Fruit fly (Drosophila melanogaster): Measurements from ENCODE around the gene CG8620.
A peak's percentile ranks its signal among the peaks of the same experiment; 100 is the strongest.

Gene CG8620

DNA sequence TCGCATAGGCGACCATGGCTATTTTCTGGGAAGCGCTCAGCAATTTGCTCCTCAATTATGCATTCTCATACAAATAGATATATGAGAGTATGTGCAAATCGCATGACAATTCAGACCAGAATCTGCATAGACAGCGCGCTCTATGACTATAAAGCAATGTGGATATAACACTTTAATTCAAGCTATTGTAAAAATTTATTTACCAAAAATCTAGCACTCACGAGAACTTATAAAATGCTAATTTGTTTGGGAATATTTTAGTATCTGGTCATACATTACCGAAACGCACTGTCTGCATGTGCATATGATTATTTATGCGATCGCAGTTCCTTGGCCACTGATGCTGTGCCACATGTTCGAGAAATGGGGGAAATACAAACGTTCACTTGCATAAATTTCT, 7.0 kb upstream of the CG8620 start:
- TF ChIP-seq CG11695 (GFP tag; IDR thresholded peaks at IDR 0.05) (0 out of 3 replicates have a peak, but pooled peaks have one; percentile 28), fd96Cb (tag; optimal IDR thresholded peaks at IDR 0.05) (peak; percentile 3), CG14667 (GFP tag; IDR thresholded peaks at IDR 0.05) (no peak), CG10979 (tag; optimal IDR thresholded peaks at IDR 0.05) (peak; percentile 12), bsh (GFP tag; optimal IDR thresholded peaks at IDR 0.05) (peak; percentile 35 to 41), nom (GFP tag; optimal IDR thresholded peaks at IDR 0.05) (peak; percentile 64), CG2712 (tag; optimal IDR thresholded peaks at IDR 0.05) (peak; percentile 18), prd (optimal IDR thresholded peaks at IDR 0.05) (no peak), prd (GFP tag; IDR thresholded peaks at IDR 0.05) (peak; percentile 36; the same call in 1 of the 3 replicates), CG42726 (GFP tag; IDR thresholded peaks at IDR 0.05; ENCODE audit: partially characterized antibody) (no peak), ro (GFP tag; IDR thresholded peaks at IDR 0.05) (no peak), CG17328 (GFP tag; IDR thresholded peaks at IDR 0.05) (peak; percentile 18; the same call in 1 of the 2 replicates), CG4404 (GFP tag; IDR thresholded peaks at IDR 0.05) (no peak), CG6689 (GFP tag; IDR thresholded peaks at IDR 0.05) (0 out of 2 replicates have a peak, but pooled peaks have one; percentile 40), ranshi (GFP tag; IDR thresholded peaks at IDR 0.05) (peak; percentile 21; the same call in 1 of the 2 replicates), vnd (GFP tag; IDR thresholded peaks at IDR 0.05; ENCODE audit: partially characterized antibody) (no peak), CG11504 (tag; optimal IDR thresholded peaks at IDR 0.05) (peak; percentile 14), Drgx (GFP tag; IDR thresholded peaks at IDR 0.05) (peak; percentile 89), Sox102F (GFP tag; optimal IDR thresholded peaks at IDR 0.05) (peak; percentile 26), HLH3B (GFP tag; IDR thresholded peaks at IDR 0.05) (peak; percentile 28; the same call in 1 of the 2 replicates), sens (GFP tag) (peak; percentile 67), CG9797 (GFP tag; optimal IDR thresholded peaks at IDR 0.05) (no peak), CG18262 (tag; optimal IDR thresholded peaks at IDR 0.05) (peak; percentile 9), vvl (GFP tag; IDR thresholded peaks at IDR 0.05) (peak; percentile 48; the same call in 1 of the 2 replicates), Blimp-1 (GFP tag; optimal IDR thresholded peaks at IDR 0.05) (peak; percentile 0), Med (GFP tag) (peak; percentile 50)

DNA sequence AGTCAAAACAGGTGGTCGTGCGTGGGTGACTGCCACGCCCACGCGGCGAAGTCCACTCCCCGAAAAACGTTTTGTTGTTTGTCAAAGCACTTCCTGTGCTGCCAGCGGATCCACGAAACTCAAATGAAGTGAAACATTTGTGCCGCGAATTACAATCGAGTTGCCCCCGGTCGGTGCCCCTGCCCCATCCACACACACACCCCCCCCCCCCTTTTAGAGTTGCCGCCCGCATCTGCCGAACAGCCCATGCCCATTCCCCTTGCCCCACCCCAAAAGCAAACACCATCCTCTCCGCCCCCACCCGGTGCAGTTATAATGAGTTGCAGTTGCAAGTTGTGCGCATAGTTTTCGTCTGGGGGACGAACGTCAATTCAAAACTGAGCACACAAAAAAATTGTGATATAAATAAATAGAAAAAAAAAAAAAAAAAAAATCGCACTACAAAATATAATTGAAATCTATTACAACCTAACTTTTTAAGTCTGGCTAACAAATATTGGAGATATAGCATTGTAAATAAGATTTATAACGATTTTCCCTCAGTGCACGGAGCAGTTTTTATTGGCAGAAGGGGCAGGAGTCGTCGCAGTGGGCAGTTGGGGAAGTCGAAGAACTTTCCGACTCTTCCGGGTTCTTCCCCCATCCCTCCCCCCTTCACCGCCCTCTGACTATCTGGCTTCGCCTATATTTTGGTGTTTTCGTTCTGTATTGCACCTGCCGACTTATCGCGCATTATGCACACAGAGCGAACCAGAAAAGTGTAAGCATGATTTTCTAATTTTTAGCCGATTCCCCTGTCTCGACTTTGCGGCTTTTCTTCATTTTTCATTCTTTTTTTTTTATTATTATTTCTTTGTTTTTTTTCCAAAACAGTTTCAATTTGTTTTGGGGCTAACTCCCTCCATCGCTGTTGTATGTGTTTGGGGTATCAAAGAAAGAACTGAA, 6.1 kb upstream of the CG8620 start:
- TF ChIP-seq bbx (GFP tag; IDR thresholded peaks at IDR 0.05; ENCODE audit: partially characterized antibody), result 0 out of 2 replicates have a peak, but pooled peaks have one; percentile 7
- TF ChIP-seq chinmo (GFP tag; IDR thresholded peaks at IDR 0.05; ENCODE audit: partially characterized antibody), result no peak
- TF ChIP-seq CG8478 (optimal IDR thresholded peaks at IDR 0.05), result no peak
- TF ChIP-seq CG2875 (GFP tag; optimal IDR thresholded peaks at IDR 0.05), result peak; percentile 42
- TF ChIP-seq nerfin-1 (tag; optimal IDR thresholded peaks at IDR 0.05), result peak; percentile 39
- TF ChIP-seq CG9727 (GFP tag; optimal IDR thresholded peaks at IDR 0.05), result peak; percentile 51
- no peak for TF ChIP-seq nerfin-2 (GFP tag; IDR thresholded peaks at IDR 0.05; ENCODE audit: partially characterized antibody)
- TF ChIP-seq CG3407 (GFP tag; optimal IDR thresholded peaks at IDR 0.05), result peak; percentile 32
- peak; percentile 67; the same call in 2 of the 3 replicates for TF ChIP-seq H15 (GFP tag; IDR thresholded peaks at IDR 0.05)
- 0 out of 2 replicates have a peak, but pooled peaks have one; percentile 10 for TF ChIP-seq dimm (GFP tag; IDR thresholded peaks at IDR 0.05)
- TF ChIP-seq crol (GFP tag; IDR thresholded peaks at IDR 0.05), result peak; percentile 79
- TF ChIP-seq CG10979 (tag; optimal IDR thresholded peaks at IDR 0.05), result peak; percentile 84
- peak; percentile 24 for TF ChIP-seq Atf3 (GFP tag; optimal IDR thresholded peaks at IDR 0.05)
- TF ChIP-seq CG2712 (tag; optimal IDR thresholded peaks at IDR 0.05), result peak; percentile 89
- TF ChIP-seq chif (GFP tag; optimal IDR thresholded peaks at IDR 0.05), result peak; percentile 30 to 61
- peak; percentile 41 for TF ChIP-seq chn (GFP tag; optimal IDR thresholded peaks at IDR 0.05)
- TF ChIP-seq caup (GFP tag; optimal IDR thresholded peaks at IDR 0.05; ENCODE audit: severe bottlenecking), result no peak
- no peak for TF ChIP-seq hth (optimal IDR thresholded peaks at IDR 0.05)
- peak; percentile 19 for TF ChIP-seq CG10654 (GFP tag; optimal IDR thresholded peaks at IDR 0.05)
- TF ChIP-seq Gsc (GFP tag; IDR thresholded peaks at IDR 0.05), result peak; percentile 53; the same call in 1 of the 2 replicates
- peak; percentile 73 for TF ChIP-seq sisA (GFP tag; IDR thresholded peaks at IDR 0.05)
- TF ChIP-seq CG9817 (tag; optimal IDR thresholded peaks at IDR 0.05), result no peak
- TF ChIP-seq CG12299 (tag; optimal IDR thresholded peaks at IDR 0.05), result no peak
- peak; percentile 33; the same call in 1 of the 2 replicates for TF ChIP-seq onecut (GFP tag; IDR thresholded peaks at IDR 0.05)
